Worm (Caenorhabditis elegans) whole organism, L1 larva: ENCODE data around the gene fbxb-16.

ENCODE experiments used
- elt-2 ChIP-seq: sonication (generic microtip); optimal IDR thresholded peaks from 2 replicates; lab custom pipeline; 2016; ENCODE audit warnings: missing genetic modification characterization, mild to moderate bottlenecking, inconsistent platforms, missing compliant biosample characterization, missing genetic modification reagents
- lsy-2 ChIP-seq, 2 experiments: fragments of 150-350 bp; optimal IDR thresholded peaks; 2 replicates each; lab custom pipeline; 2014; ENCODE audit warnings: missing biosample characterization in 2 of 2, missing genetic modification characterization in 2 of 2
- nhr-28 ChIP-seq: fragments of 150-350 bp; optimal IDR thresholded peaks from 2 replicates; lab custom pipeline; 2014; ENCODE audit warnings: missing biosample characterization, missing genetic modification characterization
- sup-37 ChIP-seq: fragments of 200-800 bp; sonication (Bioruptor generic); optimal IDR thresholded peaks from 2 replicates; lab custom pipeline; 2018; ENCODE audit warnings: mild to moderate bottlenecking, missing genetic modification characterization, missing compliant biosample characterization
- tbx-2 ChIP-seq: sonication (generic microtip); optimal IDR thresholded peaks from 2 replicates; lab custom pipeline; 2016; ENCODE audit warnings: missing genetic modification characterization, missing compliant biosample characterization
- unc-86 ChIP-seq: sonication (generic microtip); optimal IDR thresholded peaks from 2 replicates; lab custom pipeline; 2016; ENCODE audit warnings: missing genetic modification characterization, missing compliant biosample characterization
- xbp-1 ChIP-seq: sonication (generic microtip); optimal IDR thresholded peaks from 2 replicates; lab custom pipeline; 2016; ENCODE audit warnings: missing genetic modification characterization, missing compliant biosample characterization

The fbxb-16 gene

DNA sequence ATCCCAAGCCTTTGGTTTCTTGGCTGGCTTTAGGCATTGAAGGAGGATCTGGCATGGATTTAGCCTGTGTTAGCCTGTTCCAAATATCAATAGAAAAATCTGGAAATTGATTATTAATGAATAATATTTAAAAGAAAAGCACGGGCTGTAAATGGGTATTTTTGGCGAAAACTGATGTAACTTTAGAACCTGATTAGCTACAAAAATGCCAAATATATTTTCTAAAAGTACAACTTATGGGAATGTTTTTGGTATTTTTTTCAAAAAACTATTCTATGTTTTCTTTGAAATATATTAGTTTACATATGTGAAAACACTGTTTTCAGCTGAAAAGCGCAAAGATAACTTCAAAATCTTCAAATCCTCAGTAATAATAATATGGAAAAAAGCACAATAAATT lies 51.0 kb downstream of the fbxb-16 start, which contains the start of gene bath-26:
Gene bath-26 (minus strand): TSS at position 101 of the 400 bp plus-strand sequence.
- no peak for TF ChIP-seq xbp-1 (tag; lab: Kevin White, UChicago)
- no peak for TF ChIP-seq tbx-2 (tag; lab: Kevin White, UChicago)
- TF ChIP-seq nhr-28: no peak
- TF ChIP-seq elt-2: no peak
- no peak for TF ChIP-seq lsy-2 (tag; optimal IDR thresholded peaks at IDR 0.05; lab: Kevin White, UChicago)
- TF ChIP-seq unc-86 (tag; lab: Kevin White, UChicago): no peak
- TF ChIP-seq sup-37 (GFP tag; lab: Kevin White, UChicago): no peak
